Worm (Caenorhabditis elegans): Measurements from ENCODE around the gene set-30.

ce11 chrX:5017591-5017990 lies 18.5 kb downstream of the set-30 start, which contains the start of gene sek-3:
- TF ChIP-seq nhr-11 (tag; optimal IDR thresholded peaks at IDR 0.05) (no peak), zag-1 (tag; optimal IDR thresholded peaks at IDR 0.05) (no peak), jun-1 (tag; optimal IDR thresholded peaks at IDR 0.05) (no peak), hlh-30 (tag; optimal IDR thresholded peaks at IDR 0.05; ENCODE audit: insufficient read depth) (no peak)

Data from whole organism, L4 larva.